Worm (Caenorhabditis elegans) whole organism, L4 larva: ENCODE measurements around the gene far-7.

Experiments
- ZK546.5 ChIP-seq, 2 experiments: sonication (generic microtip); optimal IDR thresholded peaks; 2 replicates each; lab custom pipeline; 2017; ENCODE audit warnings: missing biosample characterization in 2 of 2, missing genetic modification characterization in 2 of 2
- ama-1 ChIP-seq: fragments of 150-350 bp; optimal IDR thresholded peaks from 2 replicates; lab custom pipeline; 2014; ENCODE audit warnings: inconsistent platforms, mixed read lengths
- ceh-82 ChIP-seq: sonication (generic microtip); optimal IDR thresholded peaks from 2 replicates; lab custom pipeline; 2017; ENCODE audit warnings: missing biosample characterization, missing genetic modification characterization
- fkh-10 ChIP-seq: fragments of 150-350 bp; optimal IDR thresholded peaks from 2 replicates; lab custom pipeline; 2014; ENCODE audit warnings: missing biosample characterization, missing genetic modification reagents, missing genetic modification characterization
- mdl-1 ChIP-seq, 2 experiments: fragments of 150-350 bp in 1 of 2; sonication (generic microtip) in 1 of 2; optimal IDR thresholded peaks; 2 replicates each; lab custom pipeline; 2014 to 2017; ENCODE audit warnings: missing biosample characterization in 2 of 2, missing genetic modification characterization in 2 of 2
- mdt-29 ChIP-seq: fragments of 200-800 bp; sonication (Bioruptor generic); IDR thresholded peaks from 2 replicates; pipeline ENCODE4 v1.3.6; 2022; ENCODE audit warnings: missing genetic modification reagents, missing genetic modification characterization, missing compliant biosample characterization
- mep-1 ChIP-seq: fragments of 150-350 bp; sonication (generic microtip); optimal IDR thresholded peaks from 3 replicates; lab custom pipeline; 2014; ENCODE audit warnings: missing biosample characterization, missing genetic modification characterization
- nhr-11 ChIP-seq: fragments of 150-350 bp; optimal IDR thresholded peaks from 2 replicates; lab custom pipeline; 2014; ENCODE audit warnings: missing biosample characterization, missing genetic modification characterization
- nhr-77 ChIP-seq: fragments of 150-350 bp; optimal IDR thresholded peaks from 2 replicates; lab custom pipeline; 2014; ENCODE audit warnings: missing biosample characterization, missing genetic modification characterization
- pha-4 ChIP-seq, 2 experiments: fragments of 150-350 bp in 1 of 2; fragments of 200-800 bp in 1 of 2; sonication (Bioruptor generic) in 1 of 2; IDR thresholded peaks in 1 of 2; optimal IDR thresholded peaks in 1 of 2; 2 replicates each; pipeline versions ENCODE4 v1.3.6 to Lab custom; 2014 to 2022; ENCODE audit warnings: missing genetic modification characterization in 2 of 2, missing genetic modification reagents in 2 of 2, missing biosample characterization in 1 of 2, missing compliant biosample characterization in 1 of 2
- zag-1 ChIP-seq: fragments of 150-350 bp; optimal IDR thresholded peaks from 2 replicates; lab custom pipeline; 2014; ENCODE audit warnings: missing biosample characterization, missing genetic modification characterization

DNA sequence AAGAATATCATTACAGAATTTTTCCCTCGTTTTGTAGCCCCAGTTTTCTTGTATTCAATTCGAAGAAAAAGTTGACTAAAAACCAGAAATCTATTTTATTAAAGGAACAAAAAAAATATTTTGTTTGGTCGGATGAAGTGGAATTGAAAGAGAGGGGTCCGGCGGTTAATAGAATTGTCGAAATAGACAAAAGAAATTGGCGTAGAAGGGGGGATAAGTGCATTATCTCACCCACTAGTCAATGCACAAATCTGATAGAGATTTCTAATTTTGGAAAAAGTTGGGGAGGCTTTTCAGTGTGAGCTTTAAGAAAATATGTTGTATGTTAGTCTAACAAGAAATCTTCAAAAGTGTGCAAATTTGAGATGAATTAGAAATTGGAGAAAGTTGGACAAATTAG lies 34.9 kb downstream of the far-7 start:
- TF ChIP-seq ZK546.5 (tag; optimal IDR thresholded peaks at IDR 0.05; lab: Kevin White, UChicago): no peak
- TF ChIP-seq nhr-11 (tag; lab: Kevin White, UChicago): no peak
- no peak for TF ChIP-seq ama-1
- no peak for TF ChIP-seq mep-1 (tag; lab: Kevin White, UChicago)
- TF ChIP-seq ceh-82 (tag; lab: Kevin White, UChicago): no peak
- TF ChIP-seq zag-1: no peak
- no peak for TF ChIP-seq mdl-1 (tag; optimal IDR thresholded peaks at IDR 0.05; lab: Kevin White, UChicago)
- TF ChIP-seq pha-4 (GFP tag; IDR thresholded peaks at IDR 0.05; lab: Robert Waterston, UW): no peak
- TF ChIP-seq pha-4 (tag; optimal IDR thresholded peaks at IDR 0.05; lab: Kevin White, UChicago): no peak
- no peak for TF ChIP-seq mdt-29 (GFP tag; lab: Robert Waterston, UW)
- no peak for TF ChIP-seq nhr-77 (tag; lab: Kevin White, UChicago)
- no peak for TF ChIP-seq fkh-10
